Worm (Caenorhabditis elegans): ENCODE data around the gene kup-1.
A peak's percentile ranks its signal among the peaks of the same experiment; 100 is the strongest.

The kup-1 gene

DNA sequence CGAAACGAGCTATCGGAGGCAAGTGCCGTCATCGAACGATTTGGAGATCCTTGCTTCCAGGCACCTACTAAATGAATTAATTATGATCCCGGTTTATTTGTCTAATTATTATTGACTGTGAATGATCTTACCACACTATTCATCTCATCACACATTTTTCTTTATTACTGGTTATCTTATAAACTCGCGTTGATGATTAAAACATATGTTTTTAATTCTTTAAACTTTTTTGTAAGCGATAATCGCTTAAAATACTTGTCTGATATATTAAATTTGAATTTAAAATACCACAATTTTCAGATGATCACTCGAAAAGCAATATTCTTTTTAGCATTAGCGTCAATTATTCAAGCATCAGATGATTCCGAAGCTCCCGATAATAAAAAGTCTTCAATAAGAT lies 4.5 kb upstream of the kup-1 start, which contains the start of gene F10C2.5:
Gene F10C2.5 (plus strand): TSS at position 301 of the 400 bp plus-strand sequence.
- TF ChIP-seq lim-7 (GFP tag; IDR thresholded peaks at IDR 0.05) (no peak), nhr-28 (tag; optimal IDR thresholded peaks at IDR 0.05) (no peak), F10B5.3 (tag; optimal IDR thresholded peaks at IDR 0.05) (no peak), lin-38 (GFP tag; IDR thresholded peaks at IDR 0.05) (no peak), T20F7.1 (GFP tag; optimal IDR thresholded peaks at IDR 0.05) (no peak), zfp-3 (GFP tag; conservative IDR thresholded peaks at IDR 0.05) (no peak), hmg-1.1 (GFP tag; IDR thresholded peaks at IDR 0.05) (no peak), Y75B8A.6 (GFP tag; IDR thresholded peaks at IDR 0.05) (no peak), ceh-28 (tag; optimal IDR thresholded peaks at IDR 0.05) (no peak), dve-1 (tag; optimal IDR thresholded peaks at IDR 0.05; ENCODE audit: insufficient read depth) (no peak), unc-62 (GFP tag; optimal IDR thresholded peaks at IDR 0.05 in 1 of 2) (no peak), unc-62 (tag; optimal IDR thresholded peaks at IDR 0.05) (no peak), lin-15B (tag; optimal IDR thresholded peaks at IDR 0.05) (no peak), nhr-6 (tag; optimal IDR thresholded peaks at IDR 0.05) (no peak), aha-1 (tag) (no peak)

DNA sequence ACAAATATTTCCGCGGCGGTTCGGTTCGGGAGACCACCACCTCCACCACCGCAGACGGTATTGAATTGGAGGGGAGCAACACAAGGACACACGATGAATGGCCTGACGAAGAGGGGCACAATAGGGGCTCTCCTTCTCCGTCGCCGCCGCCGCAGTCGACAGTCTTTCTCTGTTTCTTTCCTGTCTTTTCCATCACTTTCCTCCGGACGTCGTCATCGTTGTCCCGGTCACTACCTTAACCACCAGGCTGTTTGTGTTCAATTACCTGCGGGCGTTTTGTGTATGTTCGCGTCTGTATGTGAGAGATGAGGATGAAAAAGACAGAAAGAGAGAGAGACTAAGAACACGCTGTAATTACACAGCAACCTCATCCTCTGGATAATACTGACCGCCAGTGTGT lies 918 bp downstream of the kup-1 start:
- TF ChIP-seq unc-62 (GFP tag; optimal IDR thresholded peaks at IDR 0.05 in 1 of 2) (peak in 1 of 2 experiments; percentile 90), unc-62 (tag; optimal IDR thresholded peaks at IDR 0.05) (no peak), hlh-30 (tag; optimal IDR thresholded peaks at IDR 0.05; ENCODE audit: insufficient read depth) (no peak), egl-43 (GFP tag; IDR thresholded peaks at IDR 0.05) (no peak), nhr-25 (tag; optimal IDR thresholded peaks at IDR 0.05; ENCODE audit: borderline replicate concordance, insufficient read depth) (peak; percentile 59), pha-4 (GFP tag; IDR thresholded peaks at IDR 0.05) (no peak), pha-4 (tag; optimal IDR thresholded peaks at IDR 0.05) (peak; percentile 5), set-16 (GFP tag; IDR thresholded peaks at IDR 0.05) (no peak; the same call in 1 of the 2 replicates), mep-1 (tag; optimal IDR thresholded peaks at IDR 0.05) (no peak), zip-11 (GFP tag; IDR thresholded peaks at IDR 0.05) (no peak), F10B5.3 (tag; optimal IDR thresholded peaks at IDR 0.05) (no peak), hlh-11 (tag; optimal IDR thresholded peaks at IDR 0.05) (peak; percentile 19), dmd-9 (GFP tag; IDR thresholded peaks at IDR 0.05) (no peak), nhr-6 (tag; optimal IDR thresholded peaks at IDR 0.05) (peak; percentile 63)

DNA sequence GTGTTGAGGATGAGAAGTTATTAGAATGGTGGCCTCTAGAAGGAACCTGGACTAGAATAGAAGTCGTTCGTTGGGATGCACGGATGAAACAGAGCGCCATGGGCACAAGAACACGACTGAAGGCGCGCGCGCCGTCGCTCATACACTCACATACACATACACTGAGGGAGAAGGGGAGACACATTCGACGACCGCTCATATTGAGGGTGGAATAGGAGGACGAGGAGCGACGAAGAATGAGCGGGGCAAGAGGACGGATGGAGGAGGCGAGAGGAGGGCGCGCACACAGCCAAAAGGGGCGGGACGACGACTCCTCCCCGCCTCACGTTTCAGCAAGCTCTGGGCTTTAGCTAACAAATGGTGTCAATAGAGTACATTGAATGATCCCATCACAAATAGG lies 1.9 kb downstream of the kup-1 start:
- no peak for TF ChIP-seq F26F4.8 (GFP tag; conservative IDR thresholded peaks at IDR 0.05)
- no peak for TF ChIP-seq Y75B8A.6 (GFP tag; IDR thresholded peaks at IDR 0.05)
- TF ChIP-seq ztf-11 (tag; optimal IDR thresholded peaks at IDR 0.05): no peak
- TF ChIP-seq F37D6.2 (tag; optimal IDR thresholded peaks at IDR 0.05): peak; percentile 9
- peak in 1 of 2 experiments; percentile 14 for TF ChIP-seq hif-1 (tag; optimal IDR thresholded peaks at IDR 0.05)
- no peak for TF ChIP-seq daf-16 (GFP tag; optimal IDR thresholded peaks at IDR 0.05)
- no peak for TF ChIP-seq daf-16 (tag; optimal IDR thresholded peaks at IDR 0.05)
- peak; percentile 63 for TF ChIP-seq hmg-1.1 (GFP tag; IDR thresholded peaks at IDR 0.05)
- TF ChIP-seq lin-38 (GFP tag; IDR thresholded peaks at IDR 0.05): peak; percentile 28; the same call in 1 of the 2 replicates
- TF ChIP-seq spr-1 (tag; optimal IDR thresholded peaks at IDR 0.05): peak; percentile 18
- peak; percentile 30 for TF ChIP-seq lin-13 (GFP tag; optimal IDR thresholded peaks at IDR 0.05)
- TF ChIP-seq duxl-1 (tag; optimal IDR thresholded peaks at IDR 0.05; ENCODE audit: poor library complexity): no peak
- TF ChIP-seq saeg-2 (GFP tag; IDR thresholded peaks at IDR 0.05): no peak
- 0 out of 2 replicates have a peak, but pooled peaks have one; percentile 15 for TF ChIP-seq ctbp-1 (GFP tag; IDR thresholded peaks at IDR 0.05)
- peak; percentile 51 for TF ChIP-seq mes-2 (tag; optimal IDR thresholded peaks at IDR 0.05; ENCODE audit: poor library complexity, severe bottlenecking)
- no peak for TF ChIP-seq unc-130 (GFP tag; optimal IDR thresholded peaks at IDR 0.05)
- peak in 1 of 2 experiments; percentile 12 for TF ChIP-seq lsy-2 (tag; optimal IDR thresholded peaks at IDR 0.05)
- TF ChIP-seq set-16 (GFP tag; IDR thresholded peaks at IDR 0.05): peak; percentile 88
- TF ChIP-seq nhr-6 (tag; optimal IDR thresholded peaks at IDR 0.05): peak; percentile 25
- no peak for TF ChIP-seq dmd-9 (GFP tag; IDR thresholded peaks at IDR 0.05)
- TF ChIP-seq ceh-82 (tag; optimal IDR thresholded peaks at IDR 0.05): no peak
- TF ChIP-seq mep-1 (tag; optimal IDR thresholded peaks at IDR 0.05): peak; percentile 52
- no peak for TF ChIP-seq ceh-32 (tag; optimal IDR thresholded peaks at IDR 0.05; ENCODE audit: poor library complexity)
- TF ChIP-seq hlh-30 (tag; optimal IDR thresholded peaks at IDR 0.05; ENCODE audit: insufficient read depth): peak; percentile 31
- peak; percentile 34 for TF ChIP-seq rbr-2 (tag; optimal IDR thresholded peaks at IDR 0.05)
- TF ChIP-seq skn-1 (tag; optimal IDR thresholded peaks at IDR 0.05): no peak
- no peak for TF ChIP-seq fkh-10 (GFP tag; optimal IDR thresholded peaks at IDR 0.05)
- no peak for TF ChIP-seq spr-3 (GFP tag; optimal IDR thresholded peaks at IDR 0.05)
- TF ChIP-seq ama-1 (optimal IDR thresholded peaks at IDR 0.05): peak; percentile 45
- TF ChIP-seq ceh-44 (GFP tag; IDR thresholded peaks at IDR 0.05): 0 out of 2 replicates have a peak, but pooled peaks have one; percentile 2
